Fruit fly (Drosophila melanogaster) whole organism, embryonic: ENCODE results near the gene TotB.

ENCODE experiments used
- Antp ChIP-seq: fragments of 200-800 bp; sonication (Bioruptor generic); optimal IDR thresholded peaks from 3 replicates; lab custom pipeline; 2016; ENCODE audit warnings: missing biosample characterization, missing genetic modification characterization
- Atf6 ChIP-seq: fragments of 200-800 bp; sonication (Bioruptor generic); IDR thresholded peaks from 2 replicates; pipeline ENCODE4 v1.3.6; 2022; ENCODE audit warnings: missing biosample characterization, missing genetic modification characterization
- Bdp1 ChIP-seq: fragments of 200-800 bp; sonication (Bioruptor generic); optimal IDR thresholded peaks from 3 replicates; lab custom pipeline; 2016; ENCODE audit warnings: missing biosample characterization, missing genetic modification characterization
- CG1024 ChIP-seq: fragments of 200-800 bp; sonication (Bioruptor generic); IDR thresholded peaks from 2 replicates; pipeline ENCODE4 v1.3.6; 2022; ENCODE audit warnings: missing biosample characterization, missing genetic modification characterization
- CG10321 ChIP-seq: fragments of 200-800 bp; sonication (Bioruptor generic); IDR thresholded peaks from 2 replicates; pipeline ENCODE4 v1.3.6; 2022; ENCODE audit warnings: missing biosample characterization, missing genetic modification characterization
- CG10462 ChIP-seq: fragments of 200-800 bp; sonication (Bioruptor generic); optimal IDR thresholded peaks from 2 replicates; lab custom pipeline; 2016; ENCODE audit warnings: missing biosample characterization, missing genetic modification characterization
- CG1233 ChIP-seq: fragments of 200-800 bp; sonication (Bioruptor generic); optimal IDR thresholded peaks from 4 replicates; lab custom pipeline; 2018; ENCODE audit warnings: missing biosample characterization, mild to moderate bottlenecking, missing genetic modification characterization
- CG13123 ChIP-seq: fragments of 200-800 bp; sonication (Bioruptor generic); optimal IDR thresholded peaks from 2 replicates; lab custom pipeline; 2016; ENCODE audit warnings: missing biosample characterization, missing genetic modification characterization
- CG13296 ChIP-seq: fragments of 200-800 bp; sonication (Bioruptor generic); optimal IDR thresholded peaks from 3 replicates; lab custom pipeline; 2018; ENCODE audit warnings: missing biosample characterization, mild to moderate bottlenecking, missing genetic modification characterization
- CG13424 ChIP-seq: fragments of 200-800 bp; sonication (Bioruptor generic); optimal IDR thresholded peaks from 2 replicates; lab custom pipeline; 2019; ENCODE audit warnings: missing biosample characterization, mild to moderate bottlenecking, missing genetic modification characterization, moderate library complexity
- CG14014 ChIP-seq: fragments of 200-800 bp; sonication (Bioruptor generic); IDR thresholded peaks from 2 replicates; pipeline ENCODE4 v1.3.6; 2022; ENCODE audit warnings: missing biosample characterization, missing genetic modification characterization
- CG16863 ChIP-seq: fragments of 200-800 bp; sonication (Bioruptor generic); optimal IDR thresholded peaks from 3 replicates; lab custom pipeline; 2016; ENCODE audit warnings: missing biosample characterization, missing genetic modification characterization
- CG17361 ChIP-seq: fragments of 200-800 bp; sonication (Bioruptor generic); IDR thresholded peaks from 3 replicates; pipeline ENCODE4 v1.3.6; 2022; ENCODE audit warnings: missing biosample characterization, missing genetic modification characterization
- CG17568 ChIP-seq: fragments of 200-800 bp; sonication (Bioruptor generic); optimal IDR thresholded peaks from 2 replicates; lab custom pipeline; 2018; ENCODE audit warnings: missing biosample characterization, mild to moderate bottlenecking, missing genetic modification characterization, moderate library complexity
- CG17912 ChIP-seq: fragments of 200-800 bp; sonication (Bioruptor generic); optimal IDR thresholded peaks from 2 replicates; lab custom pipeline; 2018; ENCODE audit warnings: missing biosample characterization, mild to moderate bottlenecking, missing genetic modification characterization
- CG2199 ChIP-seq: fragments of 200-800 bp; sonication (Bioruptor generic); IDR thresholded peaks from 3 replicates; pipeline ENCODE4 v1.3.6; 2022; ENCODE audit warnings: missing biosample characterization, missing genetic modification characterization
- CG2889 ChIP-seq: fragments of 200-800 bp; sonication (Bioruptor generic); IDR thresholded peaks from 3 replicates; pipeline ENCODE4 v1.3.6; 2022; ENCODE audit warnings: missing biosample characterization, missing genetic modification characterization
- CG31224 ChIP-seq: fragments of 200-800 bp; sonication (Bioruptor generic); IDR thresholded peaks from 2 replicates; pipeline ENCODE4 v1.3.6; 2022; ENCODE audit warnings: missing biosample characterization, missing genetic modification characterization
- CG6689 ChIP-seq: fragments of 200-800 bp; sonication (Bioruptor generic); IDR thresholded peaks from 2 replicates; pipeline ENCODE4 v1.3.6; 2022; ENCODE audit warnings: missing biosample characterization, missing genetic modification characterization
- CG7372 ChIP-seq: fragments of 200-800 bp; sonication (Bioruptor generic); IDR thresholded peaks from 2 replicates; pipeline ENCODE4 v1.3.6; 2022; ENCODE audit warnings: missing biosample characterization, missing genetic modification characterization
- CG7745 ChIP-seq: fragments of 200-800 bp; sonication (Bioruptor generic); optimal IDR thresholded peaks from 2 replicates; lab custom pipeline; 2018; ENCODE audit warnings: missing biosample characterization, mild to moderate bottlenecking, missing genetic modification characterization, moderate library complexity
- Chrac-16 ChIP-seq: fragments of 200-800 bp; sonication (Bioruptor generic); optimal IDR thresholded peaks from 3 replicates; lab custom pipeline; 2016; ENCODE audit warnings: missing biosample characterization, missing genetic modification characterization
- D ChIP-seq, 2 experiments: fragments of 200-800 bp in 1 of 2; fragments of >200 bp in 1 of 2; sonication (Bioruptor generic) in 1 of 2; optimal IDR thresholded peaks; 2 replicates in 1 of 2; 3 replicates in 1 of 2; lab custom pipeline; 2017; ENCODE audit warnings: mild to moderate bottlenecking in 1 of 2, missing biosample characterization in 1 of 2, missing genetic modification characterization in 1 of 2, missing genetic modification reagents in 1 of 2
- Dbx ChIP-seq: fragments of 200-800 bp; sonication (Bioruptor generic); IDR thresholded peaks from 3 replicates; pipeline ENCODE4 v1.3.6; 2022; ENCODE audit warnings: missing biosample characterization, missing genetic modification characterization
- Dip3 ChIP-seq: fragments of 200-800 bp; sonication (Bioruptor generic); optimal IDR thresholded peaks from 3 replicates; lab custom pipeline; 2016; ENCODE audit warnings: missing biosample characterization, missing genetic modification characterization
- GATAe ChIP-seq: fragments of 200-800 bp; sonication (Bioruptor generic); conservative IDR thresholded peaks from 2 replicates; pipeline ENCODE4 v1.3.6; 2022; ENCODE audit warnings: missing biosample characterization, missing genetic modification characterization
- HLH54F ChIP-seq: fragments of 200-800 bp; sonication (Bioruptor generic); optimal IDR thresholded peaks from 3 replicates; lab custom pipeline; 2016; ENCODE audit warnings: missing biosample characterization, missing genetic modification characterization
- HLHmδ ChIP-seq: fragments of 200-800 bp; sonication (Bioruptor generic); optimal IDR thresholded peaks from 2 replicates; lab custom pipeline; 2018; ENCODE audit warnings: missing biosample characterization, mild to moderate bottlenecking, missing genetic modification characterization, moderate library complexity
- MTF-1 ChIP-seq: fragments of 200-800 bp; sonication (Bioruptor generic); optimal IDR thresholded peaks from 2 replicates; lab custom pipeline; 2018; ENCODE audit warnings: missing biosample characterization, mild to moderate bottlenecking, missing genetic modification characterization, borderline replicate concordance
- Mes4 ChIP-seq: fragments of 200-800 bp; sonication (Bioruptor generic); optimal IDR thresholded peaks from 2 replicates; lab custom pipeline; 2016; ENCODE audit warnings: missing biosample characterization, missing genetic modification characterization
- NFAT ChIP-seq: fragments of 200-800 bp; sonication (Bioruptor generic); IDR thresholded peaks from 2 replicates; pipeline ENCODE4 v1.3.6; 2022; ENCODE audit warnings: missing biosample characterization, missing genetic modification characterization
- Nf-YA ChIP-seq: fragments of 200-800 bp; sonication (Bioruptor generic); IDR thresholded peaks from 2 replicates; pipeline ENCODE4 v1.3.6; 2022; ENCODE audit warnings: missing biosample characterization, missing genetic modification characterization
- Sin3A ChIP-seq: fragments of >200 bp; optimal IDR thresholded peaks from 2 replicates; lab custom pipeline; 2018
- ab ChIP-seq: fragments of 200-800 bp; sonication (Bioruptor generic); optimal IDR thresholded peaks from 2 replicates; lab custom pipeline; 2016; ENCODE audit warnings: missing biosample characterization, missing genetic modification characterization
- bbx ChIP-seq: fragments of 200-800 bp; sonication (Bioruptor generic); IDR thresholded peaks from 2 replicates; pipeline ENCODE4 v1.3.6; 2022; ENCODE audit warnings: missing biosample characterization, missing genetic modification characterization; ENCODE audit not compliant: partially characterized antibody
- bcd ChIP-seq: fragments of 200-800 bp; sonication (Bioruptor generic); optimal IDR thresholded peaks from 2 replicates; lab custom pipeline; 2017; ENCODE audit warnings: missing biosample characterization, mild to moderate bottlenecking, missing genetic modification characterization
- chn ChIP-seq: fragments of 200-800 bp; sonication (Bioruptor generic); optimal IDR thresholded peaks from 2 replicates; lab custom pipeline; 2016; ENCODE audit warnings: missing biosample characterization, missing genetic modification characterization
- corto ChIP-seq: fragments of 200-800 bp; sonication (Bioruptor generic); optimal IDR thresholded peaks from 2 replicates; lab custom pipeline; 2016; ENCODE audit warnings: missing biosample characterization, mild to moderate bottlenecking, missing genetic modification characterization, moderate library complexity
- disco-r ChIP-seq: fragments of 200-800 bp; sonication (Bioruptor generic); optimal IDR thresholded peaks from 2 replicates; lab custom pipeline; 2016; ENCODE audit warnings: missing biosample characterization, missing genetic modification characterization
- eve ChIP-seq, 2 experiments: fragments of >200 bp; optimal IDR thresholded peaks; 2 replicates each; lab custom pipeline; 2017; ENCODE audit warnings: missing biosample characterization in 2 of 2, missing genetic modification characterization in 2 of 2
- gsb ChIP-seq: fragments of 200-800 bp; sonication (Bioruptor generic); IDR thresholded peaks from 2 replicates; pipeline ENCODE4 v1.3.6; 2022; ENCODE audit warnings: missing biosample characterization, missing genetic modification characterization
- ham ChIP-seq: fragments of 200-800 bp; sonication (Bioruptor generic); IDR thresholded peaks from 2 replicates; pipeline ENCODE4 v1.3.6; 2022; ENCODE audit warnings: missing biosample characterization, missing genetic modification characterization
- hth ChIP-seq: fragments of >200 bp; optimal IDR thresholded peaks from 2 replicates; lab custom pipeline; 2017; ENCODE audit warnings: inconsistent platforms
- nerfin-1 ChIP-seq: fragments of 200-800 bp; sonication (Bioruptor generic); optimal IDR thresholded peaks from 3 replicates; lab custom pipeline; 2019; ENCODE audit warnings: missing biosample characterization, mild to moderate bottlenecking, missing genetic modification characterization, moderate library complexity
- p53 ChIP-seq: fragments of 200-800 bp; sonication (Bioruptor generic); optimal IDR thresholded peaks from 2 replicates; lab custom pipeline; 2016; ENCODE audit warnings: missing biosample characterization, missing genetic modification characterization
- slbo ChIP-seq: fragments of 200-800 bp; sonication (Bioruptor generic); IDR thresholded peaks from 2 replicates; pipeline ENCODE4 v1.3.6; 2022; ENCODE audit warnings: missing biosample characterization, missing genetic modification characterization
- sqz ChIP-seq: fragments of 200-800 bp; sonication (Bioruptor generic); optimal IDR thresholded peaks from 3 replicates; lab custom pipeline; 2018; ENCODE audit warnings: missing biosample characterization, mild to moderate bottlenecking, missing genetic modification characterization
- ssp ChIP-seq: fragments of 200-800 bp; sonication (Bioruptor generic); IDR thresholded peaks from 2 replicates; pipeline ENCODE4 v1.3.6; 2022; ENCODE audit warnings: missing biosample characterization, missing genetic modification characterization
- twi ChIP-seq: fragments of 200-800 bp; optimal IDR thresholded peaks from 2 replicates; lab custom pipeline; 2019; ENCODE audit warnings: missing biosample characterization, mild to moderate bottlenecking, missing genetic modification characterization, moderate library complexity
- wor ChIP-seq: fragments of 200-800 bp; sonication (Bioruptor generic); IDR thresholded peaks from 2 replicates; pipeline ENCODE4 v1.3.6; 2022; ENCODE audit warnings: missing biosample characterization, missing genetic modification characterization
- zen2 ChIP-seq: fragments of 200-800 bp; sonication (Bioruptor generic); IDR thresholded peaks from 3 replicates; pipeline ENCODE4 v1.3.6; 2022; ENCODE audit warnings: missing biosample characterization, missing genetic modification characterization; ENCODE audit not compliant: partially characterized antibody

The TotB gene

dm6 chr3R:20829416-20830131, 44.2 kb upstream of the TotB start (continued):
- no peak for TF ChIP-seq GATAe
- no peak for TF ChIP-seq p53 (GFP tag; lab: Kevin White, UChicago)
- no peak for TF ChIP-seq CG17568 (GFP tag; lab: Kevin White, UChicago)
- no peak for TF ChIP-seq CG7372 (GFP tag; lab: Robert Waterston, UW)
- TF ChIP-seq CG14014 = 0 out of 2 replicates have a peak, but pooled peaks have one; percentile 12
- TF ChIP-seq ab = no peak
- TF ChIP-seq CG10462 (GFP tag; lab: Kevin White, UChicago) = no peak
- TF ChIP-seq CG17361 (GFP tag; lab: Robert Waterston, UW) = peak; percentile 77
- peak; percentile 81 for TF ChIP-seq HLHmδ (GFP tag; lab: Kevin White, UChicago)
- no peak for TF ChIP-seq corto (GFP tag; lab: Kevin White, UChicago)
- peak; percentile 28 for TF ChIP-seq CG13424 (tag; lab: Kevin White, UChicago)
- no peak for TF ChIP-seq CG1233 (GFP tag; lab: Kevin White, UChicago)
- no peak for TF ChIP-seq CG17912 (GFP tag; lab: Kevin White, UChicago)
- no peak for TF ChIP-seq wor (GFP tag; lab: Robert Waterston, UW)
- TF ChIP-seq CG13296 (GFP tag; lab: Kevin White, UChicago) = no peak
- TF ChIP-seq Antp (GFP tag; lab: Kevin White, UChicago) = no peak
- TF ChIP-seq CG10321 (GFP tag; lab: Robert Waterston, UW) = peak; percentile 39; the same call in 1 of the 2 replicates
- no peak for TF ChIP-seq ssp
- TF ChIP-seq slbo (GFP tag; lab: Robert Waterston, UW) = peak; percentile 46
- no peak for TF ChIP-seq zen2 (GFP tag; lab: Robert Waterston, UW)
- no peak for TF ChIP-seq hth (lab: Kevin White, UChicago)
- no peak for TF ChIP-seq nerfin-1
- TF ChIP-seq CG6689 (GFP tag; lab: Robert Waterston, UW) = peak; percentile 32; the same call in 1 of the 2 replicates
- TF ChIP-seq Dip3 = no peak
- no peak for TF ChIP-seq D (optimal IDR thresholded peaks at IDR 0.05; lab: Kevin White, UChicago)
- TF ChIP-seq D (GFP tag; optimal IDR thresholded peaks at IDR 0.05; lab: Kevin White, UChicago) = peak; percentile 9
- TF ChIP-seq gsb = no peak
- peak; percentile 50; the same call in 1 of the 2 replicates for TF ChIP-seq bbx (GFP tag; lab: Robert Waterston, UW)
- TF ChIP-seq HLH54F (GFP tag; lab: Kevin White, UChicago) = no peak
- TF ChIP-seq Mes4 (GFP tag; lab: Kevin White, UChicago) = no peak
- no peak for TF ChIP-seq CG7745
- TF ChIP-seq CG16863 (GFP tag; lab: Kevin White, UChicago) = no peak
- no peak for TF ChIP-seq CG1024 (GFP tag; lab: Robert Waterston, UW)
- peak; percentile 30; the same call in 1 of the 2 replicates for TF ChIP-seq Atf6 (GFP tag; lab: Robert Waterston, UW)
- TF ChIP-seq NFAT = peak; percentile 68
- TF ChIP-seq eve (GFP tag; optimal IDR thresholded peaks at IDR 0.05; lab: Kevin White, UChicago) = no peak
- TF ChIP-seq bcd (GFP tag; lab: Kevin White, UChicago) = peak; percentile 25
- 0 out of 3 replicates have a peak, but pooled peaks have one; percentile 54 for TF ChIP-seq CG2199 (GFP tag; lab: Robert Waterston, UW)
- TF ChIP-seq CG31224 (GFP tag; lab: Robert Waterston, UW) = peak; percentile 36
- TF ChIP-seq Dbx = peak; percentile 13; the same call in 2 of the 3 replicates
- no peak for TF ChIP-seq Sin3A
- TF ChIP-seq twi (tag; lab: Kevin White, UChicago) = peak; percentile 98
- no peak for TF ChIP-seq Bdp1 (GFP tag; lab: Kevin White, UChicago)
- TF ChIP-seq sqz (GFP tag; lab: Kevin White, UChicago) = no peak
- TF ChIP-seq CG2889 (GFP tag; lab: Robert Waterston, UW) = no peak
- no peak for TF ChIP-seq CG13123
- TF ChIP-seq disco-r (GFP tag; lab: Kevin White, UChicago) = no peak
- TF ChIP-seq Chrac-16 (GFP tag; lab: Kevin White, UChicago) = no peak
- no peak for TF ChIP-seq ham
- TF ChIP-seq chn (GFP tag; lab: Kevin White, UChicago) = no peak
- TF ChIP-seq Nf-YA (GFP tag; lab: Robert Waterston, UW) = no peak
- TF ChIP-seq MTF-1 (GFP tag; lab: Kevin White, UChicago) = no peak
